Fruit fly (Drosophila melanogaster) whole organism, adult: Measurements from ENCODE around the gene CG31673.
A peak's percentile ranks its signal among the peaks of the same experiment; 100 is the strongest.

Experiments
- CG11617 ChIP-seq: fragments of 200-800 bp; sonication (Bioruptor generic); optimal IDR thresholded peaks from 2 replicates; lab custom pipeline; 2017; ENCODE audit warnings: mild to moderate bottlenecking, missing biosample characterization, missing genetic modification reagents, missing genetic modification characterization
- CG14711 ChIP-seq: fragments of 200-800 bp; sonication (Bioruptor generic); optimal IDR thresholded peaks from 2 replicates; lab custom pipeline; 2018; ENCODE audit warnings: missing biosample characterization, mild to moderate bottlenecking, missing genetic modification characterization, moderate library complexity
- CG1620 ChIP-seq: fragments of 200-800 bp; sonication (Bioruptor generic); optimal IDR thresholded peaks from 2 replicates; lab custom pipeline; 2016; ENCODE audit warnings: missing biosample characterization, missing genetic modification characterization
- CG33017 ChIP-seq: fragments of 200-800 bp; sonication (Bioruptor generic); optimal IDR thresholded peaks from 2 replicates; lab custom pipeline; 2018; ENCODE audit warnings: missing biosample characterization, mild to moderate bottlenecking, missing genetic modification characterization, moderate library complexity
- CG7045 ChIP-seq: fragments of 200-800 bp; sonication (Bioruptor generic); optimal IDR thresholded peaks from 2 replicates; lab custom pipeline; 2017; ENCODE audit warnings: missing biosample characterization, mild to moderate bottlenecking, missing genetic modification characterization
- Clk ChIP-seq: fragments of 200-800 bp; sonication (Bioruptor generic); optimal IDR thresholded peaks from 2 replicates; lab custom pipeline; 2017; ENCODE audit warnings: missing biosample characterization, missing genetic modification characterization
- Crg-1 ChIP-seq: fragments of 200-800 bp; sonication (Bioruptor generic); optimal IDR thresholded peaks from 2 replicates; lab custom pipeline; 2016; ENCODE audit warnings: missing biosample characterization, missing genetic modification characterization
- Mnt ChIP-seq: fragments of 200-800 bp; sonication (Bioruptor generic); optimal IDR thresholded peaks from 2 replicates; lab custom pipeline; 2016; ENCODE audit warnings: missing biosample characterization, mild to moderate bottlenecking, missing genetic modification characterization
- pad ChIP-seq: fragments of 200-800 bp; sonication (Bioruptor generic); optimal IDR thresholded peaks from 3 replicates; lab custom pipeline; 2017; ENCODE audit warnings: missing biosample characterization, missing genetic modification characterization, mild to moderate bottlenecking, moderate library complexity, missing genetic modification reagents
- toe ChIP-seq: fragments of 200-800 bp; sonication (Bioruptor generic); optimal IDR thresholded peaks from 2 replicates; lab custom pipeline; 2016; ENCODE audit warnings: missing biosample characterization, missing genetic modification characterization

- TF ChIP-seq CG14711 (no peak), Mnt (no peak), CG7045 (no peak), toe (GFP tag; lab: Kevin White, UChicago) (no peak), CG33017 (tag; lab: Kevin White, UChicago) (no peak), CG11617 (GFP tag; lab: Kevin White, UChicago) (no peak), Clk (no peak), CG1620 (GFP tag; lab: Kevin White, UChicago) (no peak), pad (GFP tag; lab: Kevin White, UChicago) (peak; percentile 73), Crg-1 (no peak)
These were observed 31.0 kb upstream of the CG31673 start for dm6 chr2L:20798351-20798777.
